Fruit fly (Drosophila melanogaster): ENCODE measurements around the gene CG11779.

CG11779 gene

DNA sequence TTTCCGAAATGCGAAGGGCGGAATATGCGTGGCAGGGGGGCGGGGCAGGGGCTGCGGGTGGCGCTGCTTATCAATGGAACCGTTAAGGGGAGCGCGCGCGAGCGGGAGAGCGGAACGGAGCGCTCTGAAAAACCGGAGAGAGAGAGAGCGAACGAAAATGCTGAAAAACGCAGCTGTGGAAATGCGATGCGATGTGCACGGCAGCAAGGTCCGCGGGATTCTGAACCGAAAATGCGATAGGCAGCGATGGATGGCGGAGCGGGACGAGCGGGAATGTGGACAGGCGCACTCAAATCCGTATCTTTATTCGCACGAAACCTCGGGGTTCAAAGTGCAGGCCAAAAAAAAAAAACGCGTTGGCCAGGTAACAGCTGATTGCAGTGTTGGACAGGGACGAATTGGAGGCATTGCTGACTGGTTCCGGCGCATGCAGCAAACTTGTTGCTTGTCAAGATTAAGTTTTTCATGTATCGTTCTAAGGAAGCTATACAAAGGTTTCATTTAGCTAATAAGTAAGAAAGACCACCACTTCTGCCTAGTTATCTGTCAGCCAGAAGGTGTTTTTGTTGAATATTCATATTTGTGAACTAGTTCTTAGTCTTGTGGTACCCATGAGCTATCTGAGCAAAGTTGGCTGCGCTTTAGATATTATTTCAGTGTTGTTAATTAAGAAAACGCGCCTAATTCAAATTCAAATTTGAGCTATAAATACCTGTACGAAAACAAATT lies 12.0 kb downstream of the CG11779 start, which contains the start of gene Ppcs (continued):
- peak; percentile 74 for TF ChIP-seq GATAe (GFP tag; conservative IDR thresholded peaks at IDR 0.05)
- TF ChIP-seq ci (GFP tag; IDR thresholded peaks at IDR 0.05) = peak; percentile 60; the same call in 2 of the 3 replicates
- TF ChIP-seq amos (GFP tag; IDR thresholded peaks at IDR 0.05; ENCODE audit: partially characterized antibody) = peak; percentile 25; the same call in 1 of the 2 replicates
- TF ChIP-seq CG31388 (GFP tag; optimal IDR thresholded peaks at IDR 0.05) = no peak
- TF ChIP-seq mld (GFP tag; IDR thresholded peaks at IDR 0.05; ENCODE audit: partially characterized antibody) = 0 out of 3 replicates have a peak, but pooled peaks have one; percentile 50
- TF ChIP-seq Bgb (GFP tag; IDR thresholded peaks at IDR 0.05; ENCODE audit: partially characterized antibody) = peak; percentile 57
- TF ChIP-seq CG10366 (GFP tag; IDR thresholded peaks at IDR 0.05) = no peak
- TF ChIP-seq Antp (GFP tag; optimal IDR thresholded peaks at IDR 0.05) = peak; percentile 50
- peak; percentile 62 for TF ChIP-seq Bteb2 (GFP tag; optimal IDR thresholded peaks at IDR 0.05)
- peak; percentile 27 to 92 for TF ChIP-seq bsh (GFP tag; optimal IDR thresholded peaks at IDR 0.05)
- peak; percentile 62 for TF ChIP-seq kay (GFP tag; optimal IDR thresholded peaks at IDR 0.05)
- peak; percentile 78 for TF ChIP-seq CG10431 (GFP tag; optimal IDR thresholded peaks at IDR 0.05)
- TF ChIP-seq Dad (GFP tag; optimal IDR thresholded peaks at IDR 0.05) = peak; percentile 62
- TF ChIP-seq bigmax (GFP tag; optimal IDR thresholded peaks at IDR 0.05) = no peak
- no peak for TF ChIP-seq CG7357 (GFP tag; IDR thresholded peaks at IDR 0.05)
- peak; percentile 88 to 96 for TF ChIP-seq Trl (optimal IDR thresholded peaks at IDR 0.05)
- TF ChIP-seq Trl (GFP tag; optimal IDR thresholded peaks at IDR 0.05) = peak; percentile 66
- peak; percentile 12 for TF ChIP-seq Sox102F (GFP tag; optimal IDR thresholded peaks at IDR 0.05)
- TF ChIP-seq nom (GFP tag; optimal IDR thresholded peaks at IDR 0.05) = peak; percentile 98
- TF ChIP-seq Oli (tag; optimal IDR thresholded peaks at IDR 0.05) = peak; percentile 26
- no peak for TF ChIP-seq kah (GFP tag; optimal IDR thresholded peaks at IDR 0.05)
- TF ChIP-seq CG2889 (GFP tag; IDR thresholded peaks at IDR 0.05) = no peak
- no peak for TF ChIP-seq CG1024 (GFP tag; IDR thresholded peaks at IDR 0.05)
- TF ChIP-seq CG8478 (optimal IDR thresholded peaks at IDR 0.05) = no peak
- TF ChIP-seq CG9797 (GFP tag; optimal IDR thresholded peaks at IDR 0.05) = peak; percentile 25
- peak; percentile 34 for TF ChIP-seq CG1792 (GFP tag; optimal IDR thresholded peaks at IDR 0.05)
- TF ChIP-seq pb (GFP tag; optimal IDR thresholded peaks at IDR 0.05) = peak; percentile 68
- TF ChIP-seq psq (GFP tag; optimal IDR thresholded peaks at IDR 0.05) = no peak
- TF ChIP-seq MTF-1 (GFP tag; optimal IDR thresholded peaks at IDR 0.05; ENCODE audit: borderline replicate concordance) = peak; percentile 35
- TF ChIP-seq CG3726 (GFP tag; IDR thresholded peaks at IDR 0.05) = no peak
- peak; percentile 49 for TF ChIP-seq CG12155 (GFP tag; optimal IDR thresholded peaks at IDR 0.05)
- TF ChIP-seq Usf (GFP tag; optimal IDR thresholded peaks at IDR 0.05) = no peak
- peak; percentile 59 for TF ChIP-seq Meics (GFP tag; optimal IDR thresholded peaks at IDR 0.05)
- no peak for TF ChIP-seq stc (GFP tag; IDR thresholded peaks at IDR 0.05)
- TF ChIP-seq seq (GFP tag; IDR thresholded peaks at IDR 0.05) = peak; percentile 72; the same call in 1 of the 2 replicates
- TF ChIP-seq Kr (GFP tag; optimal IDR thresholded peaks at IDR 0.05) = no peak
- peak; percentile 74 for TF ChIP-seq Hsf (GFP tag; optimal IDR thresholded peaks at IDR 0.05)
- peak; percentile 19 for TF ChIP-seq CG18011 (GFP tag; optimal IDR thresholded peaks at IDR 0.05)
- peak; percentile 75 for TF ChIP-seq dm (GFP tag; optimal IDR thresholded peaks at IDR 0.05)
- TF ChIP-seq CG42726 (GFP tag; IDR thresholded peaks at IDR 0.05; ENCODE audit: partially characterized antibody) = peak; percentile 56
- TF ChIP-seq PHDP (tag; optimal IDR thresholded peaks at IDR 0.05) = peak; percentile 2
- peak; percentile 14 for TF ChIP-seq CG2202 (tag; optimal IDR thresholded peaks at IDR 0.05)
- TF ChIP-seq Atf6 (GFP tag; IDR thresholded peaks at IDR 0.05) = peak; percentile 8; the same call in 1 of the 2 replicates
- peak; percentile 56; the same call in 1 of the 2 replicates for TF ChIP-seq CG32532 (GFP tag; IDR thresholded peaks at IDR 0.05)
- TF ChIP-seq tx (GFP tag; optimal IDR thresholded peaks at IDR 0.05) = peak; percentile 69
- peak; percentile 46 for TF ChIP-seq Atf3 (GFP tag; optimal IDR thresholded peaks at IDR 0.05)
- peak; percentile 39 for TF ChIP-seq CG11398 (GFP tag; optimal IDR thresholded peaks at IDR 0.05)
- no peak for TF ChIP-seq ac (GFP tag; optimal IDR thresholded peaks at IDR 0.05)
- peak; percentile 38 for TF ChIP-seq luna (GFP tag; optimal IDR thresholded peaks at IDR 0.05)
- peak; percentile 18 for TF ChIP-seq wek (GFP tag; optimal IDR thresholded peaks at IDR 0.05)

All from whole organism, embryonic.